Fruit fly (Drosophila melanogaster) whole organism, pupa: ENCODE results near the gene CG31231.
A peak's percentile ranks its signal among the peaks of the same experiment; 100 is the strongest.

Experiments
- CG10348 ChIP-seq: fragments of 200-800 bp; sonication (Bioruptor generic); IDR thresholded peaks from 2 replicates; pipeline ENCODE4 v1.3.6; 2022; ENCODE audit warnings: missing biosample characterization, missing genetic modification characterization
- CG12605 ChIP-seq: fragments of 200-800 bp; sonication (Bioruptor generic); IDR thresholded peaks from 2 replicates; pipeline ENCODE4 v1.3.6; 2022; ENCODE audit warnings: missing biosample characterization, missing genetic modification characterization
- CG13204 ChIP-seq: fragments of 200-800 bp; sonication (Bioruptor generic); optimal IDR thresholded peaks from 2 replicates; lab custom pipeline; 2018; ENCODE audit warnings: missing biosample characterization, mild to moderate bottlenecking, missing genetic modification characterization, moderate library complexity
- CG14655 ChIP-seq: fragments of 200-800 bp; sonication (Bioruptor generic); optimal IDR thresholded peaks from 3 replicates; lab custom pipeline; 2017; ENCODE audit warnings: mild to moderate bottlenecking, missing biosample characterization, missing genetic modification reagents, missing genetic modification characterization
- CG15710 ChIP-seq: fragments of 200-800 bp; sonication (Bioruptor generic); optimal IDR thresholded peaks from 2 replicates; lab custom pipeline; 2018; ENCODE audit warnings: missing biosample characterization, mild to moderate bottlenecking, missing genetic modification characterization, moderate library complexity
- CG17806 ChIP-seq: fragments of 200-800 bp; sonication (Bioruptor generic); optimal IDR thresholded peaks from 2 replicates; lab custom pipeline; 2018; ENCODE audit warnings: missing biosample characterization, mild to moderate bottlenecking, missing genetic modification characterization, moderate library complexity
- CG32121 ChIP-seq: fragments of 200-800 bp; sonication (Bioruptor generic); IDR thresholded peaks from 2 replicates; pipeline ENCODE4 v1.3.6; 2022; ENCODE audit warnings: missing biosample characterization, missing genetic modification characterization
- CG34367 ChIP-seq: fragments of 200-800 bp; sonication (Bioruptor generic); optimal IDR thresholded peaks from 2 replicates; lab custom pipeline; 2018; ENCODE audit warnings: missing biosample characterization, mild to moderate bottlenecking, missing genetic modification characterization
- CG4496 ChIP-seq: fragments of 200-800 bp; sonication (Bioruptor generic); IDR thresholded peaks from 3 replicates; pipeline ENCODE4 v1.3.6; 2022; ENCODE audit warnings: missing biosample characterization, missing genetic modification characterization
- CG8159 ChIP-seq: fragments of 200-800 bp; sonication (Bioruptor generic); optimal IDR thresholded peaks from 3 replicates; lab custom pipeline; 2018; ENCODE audit warnings: missing biosample characterization, mild to moderate bottlenecking, missing genetic modification characterization, moderate library complexity
- CG8301 ChIP-seq: fragments of 200-800 bp; sonication (Bioruptor generic); optimal IDR thresholded peaks from 2 replicates; lab custom pipeline; 2018; ENCODE audit warnings: missing biosample characterization, mild to moderate bottlenecking, missing genetic modification characterization
- CG9948 ChIP-seq: fragments of 200-800 bp; sonication (Bioruptor generic); optimal IDR thresholded peaks from 2 replicates; lab custom pipeline; 2018; ENCODE audit warnings: missing biosample characterization, mild to moderate bottlenecking, missing genetic modification characterization, moderate library complexity
- D1 ChIP-seq: fragments of 200-800 bp; sonication (Bioruptor generic); optimal IDR thresholded peaks from 2 replicates; lab custom pipeline; 2018; ENCODE audit warnings: missing biosample characterization, mild to moderate bottlenecking, missing genetic modification characterization, moderate library complexity
- EcR ChIP-seq: fragments of 200-800 bp; sonication (Bioruptor generic); optimal IDR thresholded peaks from 3 replicates; lab custom pipeline; 2019; ENCODE audit warnings: missing biosample characterization, missing genetic modification characterization, mild to moderate bottlenecking, moderate library complexity, missing genetic modification reagents
- Ets98B ChIP-seq: fragments of 200-800 bp; sonication (Bioruptor generic); IDR thresholded peaks from 2 replicates; pipeline ENCODE4 v1.3.6; 2022; ENCODE audit warnings: missing biosample characterization, missing genetic modification characterization
- Pif1A ChIP-seq: fragments of 200-800 bp; sonication (Bioruptor generic); optimal IDR thresholded peaks from 3 replicates; lab custom pipeline; 2016; ENCODE audit warnings: missing biosample characterization, missing genetic modification characterization
- Pif1B ChIP-seq: fragments of 200-800 bp; sonication (Bioruptor generic); optimal IDR thresholded peaks from 3 replicates; lab custom pipeline; 2016; ENCODE audit warnings: missing biosample characterization, missing genetic modification characterization
- Snoo ChIP-seq: fragments of 200-800 bp; sonication (Bioruptor generic); optimal IDR thresholded peaks from 3 replicates; lab custom pipeline; 2017; ENCODE audit warnings: missing biosample characterization, mild to moderate bottlenecking, missing genetic modification characterization, inconsistent platforms
- fd96Ca ChIP-seq: fragments of 200-800 bp; sonication (Bioruptor generic); IDR thresholded peaks from 3 replicates; pipeline ENCODE4 v1.3.6; 2022; ENCODE audit warnings: missing biosample characterization, missing genetic modification characterization
- gl ChIP-seq: fragments of 200-800 bp; sonication (Bioruptor generic); optimal IDR thresholded peaks from 2 replicates; lab custom pipeline; 2018; ENCODE audit warnings: missing biosample characterization, mild to moderate bottlenecking, missing genetic modification characterization
- rn ChIP-seq: fragments of 200-800 bp; sonication (Bioruptor generic); IDR thresholded peaks from 2 replicates; pipeline ENCODE4 v1.3.6; 2022; ENCODE audit warnings: missing biosample characterization, missing genetic modification characterization

Gene CG31231

DNA sequence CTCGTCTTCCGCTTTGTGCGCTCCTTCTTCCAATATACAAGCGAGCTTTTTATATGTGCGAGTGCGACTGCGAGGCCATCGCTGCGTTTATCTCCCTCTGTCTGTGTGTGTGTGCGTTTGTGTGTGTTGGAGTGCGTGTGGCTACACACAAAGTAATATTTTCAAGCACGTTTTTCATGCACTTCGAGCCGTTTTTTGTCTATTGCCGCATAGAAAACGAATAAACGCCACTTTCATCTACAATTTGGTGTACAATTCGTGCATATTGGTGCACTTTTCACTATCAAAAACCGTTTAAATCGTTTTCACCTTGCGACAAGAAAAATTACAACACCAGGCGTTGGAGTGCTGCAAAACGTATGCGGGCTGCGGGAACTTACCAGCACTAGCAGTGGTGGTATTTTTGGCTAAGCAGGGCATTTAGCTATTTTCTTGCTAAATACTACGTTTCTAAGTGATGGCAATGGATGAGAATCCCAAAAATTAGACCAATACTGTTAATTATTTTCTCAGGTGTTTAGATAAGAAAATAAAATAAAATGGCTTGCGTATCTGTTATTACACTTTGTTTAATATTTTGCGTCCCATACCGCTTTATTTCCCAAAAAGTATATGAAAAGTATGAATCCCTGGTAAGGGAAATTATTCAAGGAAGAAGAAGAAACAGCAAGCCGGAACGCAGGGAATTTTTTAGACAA is 6.1 kb upstream of the CG31231 start, which contains the start of the genes CG31224 and CstF64:
CG31224 (minus strand) TSS at position 365 of the 698 bp plus-strand sequence.
CstF64 (plus strand) TSS at position 674 of the 698 bp plus-strand sequence.
- TF ChIP-seq CG10348 (GFP tag; lab: Robert Waterston, UW) (peak; percentile 50; the same call in 1 of the 2 replicates), D1 (tag; lab: Kevin White, UChicago) (no peak), EcR (peak; percentile 84), CG13204 (GFP tag; lab: Kevin White, UChicago) (no peak), CG12605 (GFP tag; lab: Robert Waterston, UW) (no peak), CG8159 (tag; lab: Kevin White, UChicago) (peak; percentile 75), gl (tag; lab: Kevin White, UChicago) (peak; percentile 2), CG9948 (tag; lab: Kevin White, UChicago) (peak; percentile 61), Pif1B (GFP tag; lab: Kevin White, UChicago) (no peak), CG17806 (tag; lab: Kevin White, UChicago) (peak; percentile 76), CG14655 (GFP tag; lab: Kevin White, UChicago) (no peak), Snoo (tag; lab: Kevin White, UChicago) (peak; percentile 71), Ets98B (GFP tag; lab: Robert Waterston, UW) (peak; percentile 76), rn (peak; percentile 54; the same call in 1 of the 2 replicates), fd96Ca (GFP tag; lab: Robert Waterston, UW) (no peak), CG32121 (GFP tag; lab: Robert Waterston, UW) (peak; percentile 76), CG34367 (tag; lab: Kevin White, UChicago) (peak; percentile 57), Pif1A (GFP tag; lab: Kevin White, UChicago) (no peak), CG4496 (GFP tag; lab: Robert Waterston, UW) (peak; percentile 83), CG15710 (tag; lab: Kevin White, UChicago) (peak; percentile 77), CG8301 (tag; lab: Kevin White, UChicago) (peak; percentile 65)
- TF ChIP-seq, all 21 proteins: peak for 14

DNA sequence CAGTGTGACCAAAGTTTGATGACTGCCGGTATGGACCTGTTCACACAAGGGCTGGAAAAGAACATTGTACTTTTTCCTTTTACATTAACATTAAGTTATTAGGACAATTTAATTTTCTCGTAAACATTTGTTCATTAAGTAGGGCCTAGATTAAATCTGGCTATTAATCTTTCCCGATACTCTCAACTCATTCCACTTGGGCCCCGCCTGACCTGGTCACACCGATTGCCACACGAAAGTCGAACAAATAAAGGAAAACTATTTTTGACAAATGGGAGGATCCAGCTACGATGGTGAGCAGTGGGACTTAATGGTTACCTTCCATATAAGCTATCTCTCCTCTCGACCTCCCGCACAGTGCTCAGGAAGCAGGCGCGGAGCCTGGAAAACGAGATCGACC is 1.6 kb upstream of the CG31231 start, which contains the start of the genes Cpsf73 and Gos28:
Cpsf73 (minus strand) TSS at position 28 of the 400 bp plus-strand sequence.
Gos28 (plus strand) TSS at position 214 of the 400 bp plus-strand sequence.
- peak; percentile 40 for TF ChIP-seq EcR
- peak; percentile 3 for TF ChIP-seq CG15710 (tag; lab: Kevin White, UChicago)
- TF ChIP-seq CG4496 (GFP tag; lab: Robert Waterston, UW) = 0 out of 3 replicates have a peak, but pooled peaks have one; percentile 30
- TF ChIP-seq CG8301 (tag; lab: Kevin White, UChicago) = no peak
- no peak for TF ChIP-seq fd96Ca (GFP tag; lab: Robert Waterston, UW)

DNA sequence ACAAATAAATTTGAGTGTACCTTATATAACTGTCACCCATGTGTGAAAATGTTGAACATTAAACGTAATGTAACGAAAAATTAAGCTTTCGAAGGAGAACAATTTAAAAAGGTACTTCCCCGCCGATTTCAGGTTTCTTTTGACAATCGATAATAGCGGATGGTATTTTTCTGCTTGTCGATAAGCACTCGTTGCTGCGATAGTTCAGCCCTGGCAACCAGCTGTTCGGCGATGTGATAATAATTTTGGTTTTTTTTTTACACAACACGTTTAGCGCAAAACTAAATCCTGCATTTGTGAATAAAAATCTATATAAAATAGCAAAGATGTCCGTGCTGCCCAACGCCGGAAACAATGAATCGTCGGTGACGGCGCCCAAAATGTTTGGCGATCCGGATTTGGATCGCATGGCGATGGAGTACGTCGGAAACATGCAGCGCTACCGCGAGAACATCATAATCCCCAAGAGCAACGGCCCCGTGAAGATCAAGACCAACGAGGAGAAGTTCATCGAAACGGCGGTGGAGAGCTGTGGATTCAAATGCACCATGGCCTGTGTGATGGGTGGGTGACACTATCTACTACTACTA is 2.6 kb downstream of the CG31231 start, which contains the start of gene CG31229:
CG31229 (plus strand) TSS at position 194 of the 590 bp plus-strand sequence.
- TF ChIP-seq Pif1B (GFP tag; lab: Kevin White, UChicago) = no peak
- TF ChIP-seq EcR = peak; percentile 67
- no peak for TF ChIP-seq Pif1A (GFP tag; lab: Kevin White, UChicago)
- TF ChIP-seq CG10348 (GFP tag; lab: Robert Waterston, UW) = no peak
- TF ChIP-seq, all 21 proteins: peak for 1

DNA sequence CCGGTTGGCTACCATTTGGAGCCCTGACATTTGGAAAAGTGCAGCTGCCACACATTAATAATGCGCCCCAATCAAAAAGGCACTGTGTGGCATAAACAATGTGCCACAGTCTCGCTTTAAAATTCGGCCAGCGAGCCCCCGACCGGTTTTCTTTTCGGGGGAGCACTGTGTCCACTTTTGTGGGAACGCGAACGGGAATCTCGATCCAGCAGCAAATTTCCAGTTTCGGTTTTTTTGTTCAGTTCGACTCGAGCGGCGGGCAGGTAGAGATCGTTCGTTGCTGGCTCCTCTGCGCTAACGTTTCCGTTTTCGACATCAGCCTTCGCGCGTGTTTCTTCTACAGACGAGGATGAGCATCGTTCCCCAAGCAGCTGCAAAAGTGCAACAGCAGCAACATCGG is 4.0 kb downstream of the CG31231 start, which contains the start of gene CG7702:
CG7702 (plus strand) TSS at position 239 of the 400 bp plus-strand sequence.
- TF ChIP-seq CG4496 (GFP tag; lab: Robert Waterston, UW) = peak; percentile 57; the same call in 1 of the 3 replicates
- TF ChIP-seq EcR = peak; percentile 73
- peak; percentile 27; the same call in 1 of the 2 replicates for TF ChIP-seq Ets98B (GFP tag; lab: Robert Waterston, UW)
- no peak for TF ChIP-seq CG34367 (tag; lab: Kevin White, UChicago)
- TF ChIP-seq CG9948 (tag; lab: Kevin White, UChicago) = no peak
- TF ChIP-seq D1 (tag; lab: Kevin White, UChicago) = no peak

DNA sequence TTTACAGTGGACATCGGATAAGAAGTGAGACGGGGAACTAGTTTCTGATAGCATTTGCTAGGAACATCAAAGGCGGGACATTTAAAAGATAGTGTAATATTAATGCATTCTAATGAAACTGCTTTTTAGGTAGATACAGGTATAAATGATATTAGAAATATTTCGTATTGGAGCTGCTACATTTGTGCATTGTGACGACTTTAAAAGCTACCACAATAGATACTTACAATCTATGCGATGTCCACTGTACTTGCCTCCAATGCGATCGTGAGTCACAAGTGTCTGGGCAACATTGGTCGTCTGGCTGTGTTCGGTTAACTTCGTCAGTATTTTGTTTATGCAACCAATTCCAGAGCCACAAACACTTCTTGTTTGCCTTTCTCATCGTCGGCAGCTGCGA is 4.7 kb downstream of the CG31231 start:
- TF ChIP-seq CG32121 (GFP tag; lab: Robert Waterston, UW) = peak; percentile 78
- no peak for TF ChIP-seq EcR
- no peak for TF ChIP-seq D1 (tag; lab: Kevin White, UChicago)
- TF ChIP-seq CG15710 (tag; lab: Kevin White, UChicago) = peak; percentile 76
- TF ChIP-seq CG10348 (GFP tag; lab: Robert Waterston, UW) = 0 out of 2 replicates have a peak, but pooled peaks have one; percentile 28
- peak; percentile 24 for TF ChIP-seq gl (tag; lab: Kevin White, UChicago)
- TF ChIP-seq CG8159 (tag; lab: Kevin White, UChicago) = peak; percentile 73
- TF ChIP-seq rn = 0 out of 2 replicates have a peak, but pooled peaks have one; percentile 18
- TF ChIP-seq CG9948 (tag; lab: Kevin White, UChicago) = peak; percentile 66
- TF ChIP-seq CG12605 (GFP tag; lab: Robert Waterston, UW) = no peak; the same call in none of the 2 replicates
- TF ChIP-seq Pif1A (GFP tag; lab: Kevin White, UChicago) = peak; percentile 71
- TF ChIP-seq CG14655 (GFP tag; lab: Kevin White, UChicago) = no peak
- peak; percentile 70 for TF ChIP-seq CG17806 (tag; lab: Kevin White, UChicago)
- peak; percentile 63 for TF ChIP-seq CG34367 (tag; lab: Kevin White, UChicago)
- TF ChIP-seq Snoo (tag; lab: Kevin White, UChicago) = peak; percentile 37
- peak; percentile 57; the same call in 1 of the 3 replicates for TF ChIP-seq fd96Ca (GFP tag; lab: Robert Waterston, UW)
- no peak for TF ChIP-seq CG13204 (GFP tag; lab: Kevin White, UChicago)
- TF ChIP-seq Pif1B (GFP tag; lab: Kevin White, UChicago) = peak; percentile 48
- no peak; the same call in 1 of the 2 replicates for TF ChIP-seq Ets98B (GFP tag; lab: Robert Waterston, UW)
- peak; percentile 78 for TF ChIP-seq CG8301 (tag; lab: Kevin White, UChicago)
- TF ChIP-seq CG4496 (GFP tag; lab: Robert Waterston, UW) = peak; percentile 85
- TF ChIP-seq, all 21 proteins: peak for 15
